Fruit fly (Drosophila melanogaster): ENCODE measurements around the gene CG1801.

DNA sequence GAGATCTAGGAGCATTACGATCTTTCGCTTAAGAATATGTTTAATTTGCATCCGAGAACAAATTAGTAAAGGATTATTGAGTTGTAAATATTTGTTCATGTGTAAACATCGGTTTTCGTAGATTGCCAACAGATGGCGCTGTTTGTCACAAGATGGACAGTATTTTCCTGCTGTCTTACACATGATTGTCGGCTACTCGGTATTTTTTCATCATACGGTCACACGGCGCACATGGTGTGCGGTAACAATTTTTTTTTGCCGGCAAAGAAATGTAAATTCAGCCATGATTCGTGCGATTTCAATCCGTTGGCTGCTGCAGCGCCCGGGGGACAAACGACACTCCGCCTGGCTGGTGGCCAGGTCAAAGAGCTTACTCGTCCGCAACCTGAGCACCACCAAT is 45.6 kb upstream of the CG1801 start, which contains the start of the genes bbx and waw:
- TF ChIP-seq CG15710 (tag; optimal IDR thresholded peaks at IDR 0.05) (no peak), CG8301 (tag; optimal IDR thresholded peaks at IDR 0.05) (no peak), CG14655 (GFP tag; optimal IDR thresholded peaks at IDR 0.05) (no peak)

Data from whole organism, pupa.